Worm (Caenorhabditis elegans) whole organism, L3 larva: ENCODE results near the gene mrpl-40.

ENCODE experiments used
- R02D3.7 ChIP-seq: fragments of 150-350 bp; optimal IDR thresholded peaks from 2 replicates; lab custom pipeline; 2014; ENCODE audit warnings: missing biosample characterization, missing genetic modification characterization
- ZK546.5 ChIP-seq: sonication (generic microtip); optimal IDR thresholded peaks from 2 replicates; lab custom pipeline; 2017; ENCODE audit warnings: missing biosample characterization, missing genetic modification characterization
- aly-2 ChIP-seq: fragments of 150-350 bp; optimal IDR thresholded peaks from 2 replicates; lab custom pipeline; 2014; ENCODE audit warnings: missing biosample characterization, missing genetic modification characterization
- ama-1 ChIP-seq: fragments of 150-350 bp; optimal IDR thresholded peaks from 2 replicates; lab custom pipeline; 2018
- ceh-16 ChIP-seq: sonication (generic microtip); optimal IDR thresholded peaks from 2 replicates; lab custom pipeline; 2017; ENCODE audit warnings: missing biosample characterization, missing genetic modification characterization
- ceh-82 ChIP-seq: fragments of 150-350 bp; optimal IDR thresholded peaks from 2 replicates; lab custom pipeline; 2014; ENCODE audit warnings: missing biosample characterization, missing genetic modification characterization
- ceh-9 ChIP-seq: sonication (generic microtip); optimal IDR thresholded peaks from 2 replicates; lab custom pipeline; 2018; ENCODE audit warnings: missing biosample characterization, missing genetic modification characterization
- egl-5 ChIP-seq: fragments of 150-350 bp; optimal IDR thresholded peaks from 2 replicates; lab custom pipeline; 2017; ENCODE audit warnings: missing biosample characterization, missing genetic modification reagents, missing genetic modification characterization, inconsistent platforms
- elt-1 ChIP-seq: fragments of 150-350 bp; optimal IDR thresholded peaks from 2 replicates; lab custom pipeline; 2014; ENCODE audit warnings: missing biosample characterization, missing genetic modification characterization
- elt-2 ChIP-seq: sonication (generic microtip); optimal IDR thresholded peaks from 2 replicates; lab custom pipeline; 2016; ENCODE audit warnings: missing genetic modification reagents, mild to moderate bottlenecking, missing genetic modification characterization, missing compliant biosample characterization
- elt-3 ChIP-seq, 3 experiments: fragments of 150-350 bp in 1 of 3; sonication (generic microtip) in 2 of 3; optimal IDR thresholded peaks; 2 replicates in 2 of 3; 4 replicates in 1 of 3; lab custom pipeline; 2014 to 2017; ENCODE audit warnings: missing biosample characterization in 3 of 3, missing genetic modification characterization in 3 of 3
- eor-1 ChIP-seq, 2 experiments: fragments of 150-350 bp; optimal IDR thresholded peaks; 2 replicates each; lab custom pipeline; 2014 to 2018; ENCODE audit warnings: missing biosample characterization in 2 of 2, missing genetic modification characterization in 2 of 2
- lin-39 ChIP-seq: fragments of 150-350 bp; optimal IDR thresholded peaks from 2 replicates; lab custom pipeline; 2018; ENCODE audit warnings: missing biosample characterization, missing genetic modification reagents, missing genetic modification characterization
- mdl-1 ChIP-seq: fragments of 150-350 bp; optimal IDR thresholded peaks from 2 replicates; lab custom pipeline; 2014; ENCODE audit warnings: missing biosample characterization, missing genetic modification characterization
- mml-1 ChIP-seq: fragments of 150-350 bp; sonication (generic microtip); optimal IDR thresholded peaks from 3 replicates; lab custom pipeline; 2014; ENCODE audit warnings: missing biosample characterization, missing genetic modification characterization
- nfya-1 ChIP-seq: sonication (generic microtip); optimal IDR thresholded peaks from 2 replicates; lab custom pipeline; 2017; ENCODE audit warnings: missing genetic modification characterization, mild to moderate bottlenecking, missing compliant biosample characterization, antibody characterized with exemption, moderate library complexity; ENCODE audit not compliant: insufficient read depth
- nhr-12 ChIP-seq: fragments of 150-350 bp; optimal IDR thresholded peaks from 2 replicates; lab custom pipeline; 2014; ENCODE audit warnings: missing biosample characterization, missing genetic modification characterization
- nhr-23 ChIP-seq: fragments of 150-350 bp; optimal IDR thresholded peaks from 2 replicates; lab custom pipeline; 2014; ENCODE audit warnings: missing biosample characterization, missing genetic modification reagents, missing genetic modification characterization
- nhr-237 ChIP-seq: fragments of 150-350 bp; optimal IDR thresholded peaks from 2 replicates; lab custom pipeline; 2014; ENCODE audit warnings: missing biosample characterization, missing genetic modification characterization
- nhr-25 ChIP-seq: sonication (generic microtip); optimal IDR thresholded peaks from 2 replicates; lab custom pipeline; 2017; ENCODE audit warnings: missing biosample characterization, missing genetic modification characterization
- nhr-28 ChIP-seq: fragments of 150-350 bp; optimal IDR thresholded peaks from 2 replicates; lab custom pipeline; 2014; ENCODE audit warnings: missing biosample characterization, missing genetic modification characterization
- nhr-67 ChIP-seq: fragments of 150-350 bp; optimal IDR thresholded peaks from 2 replicates; lab custom pipeline; 2014; ENCODE audit warnings: missing biosample characterization, missing genetic modification characterization
- nhr-76 ChIP-seq: fragments of 150-350 bp; sonication (generic microtip); optimal IDR thresholded peaks from 5 replicates; lab custom pipeline; 2014; ENCODE audit warnings: missing biosample characterization, missing genetic modification characterization
- pqm-1 ChIP-seq: fragments of 150-350 bp; optimal IDR thresholded peaks from 2 replicates; lab custom pipeline; 2017; ENCODE audit warnings: missing biosample characterization, missing genetic modification characterization, inconsistent platforms
- sea-2 ChIP-seq: fragments of 150-350 bp; sonication (generic microtip); optimal IDR thresholded peaks from 4 replicates; lab custom pipeline; 2014; ENCODE audit warnings: missing biosample characterization, missing genetic modification reagents, missing genetic modification characterization
- skn-1 ChIP-seq: fragments of 150-350 bp; optimal IDR thresholded peaks from 2 replicates; lab custom pipeline; 2014; ENCODE audit warnings: missing biosample characterization, missing genetic modification characterization
- snpc-4 ChIP-seq: fragments of 150-350 bp; optimal IDR thresholded peaks from 2 replicates; lab custom pipeline; 2014; ENCODE audit warnings: missing biosample characterization, missing genetic modification characterization
- unc-39 ChIP-seq: sonication (generic microtip); optimal IDR thresholded peaks from 4 replicates; lab custom pipeline; 2017; ENCODE audit warnings: missing biosample characterization, missing genetic modification characterization
- unc-62 ChIP-seq: fragments of 150-350 bp; sonication (generic microtip); optimal IDR thresholded peaks from 4 replicates; lab custom pipeline; 2014; ENCODE audit warnings: missing biosample characterization, missing genetic modification reagents, missing genetic modification characterization
- zag-1 ChIP-seq: fragments of 150-350 bp; optimal IDR thresholded peaks from 2 replicates; lab custom pipeline; 2014; ENCODE audit warnings: missing biosample characterization, missing genetic modification characterization
- ztf-11 ChIP-seq: fragments of 150-350 bp; optimal IDR thresholded peaks from 2 replicates; lab custom pipeline; 2014; ENCODE audit warnings: missing biosample characterization, missing genetic modification characterization
- ztf-4 ChIP-seq: fragments of 150-350 bp; optimal IDR thresholded peaks from 2 replicates; lab custom pipeline; 2014; ENCODE audit warnings: missing biosample characterization, missing genetic modification characterization

The mrpl-40 gene

DNA sequence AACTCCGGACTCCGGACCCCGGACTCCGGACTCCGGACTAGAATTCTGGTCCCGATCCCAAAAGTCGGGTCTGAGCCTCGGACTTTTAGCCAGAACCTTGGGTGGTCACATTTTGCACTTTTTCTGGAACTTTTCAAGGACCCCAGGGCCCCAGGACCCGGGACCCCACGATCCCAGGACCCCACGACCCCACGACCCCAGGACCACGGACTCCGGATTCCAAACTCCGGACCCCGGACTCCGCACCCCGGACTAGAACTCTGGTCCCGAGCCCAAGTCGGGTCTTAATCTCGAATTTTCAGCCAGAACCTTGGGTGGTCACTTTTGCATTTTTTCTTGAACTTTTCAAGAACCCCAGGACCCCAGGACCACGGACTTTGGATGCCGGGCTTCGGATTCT lies 44.6 kb upstream of the mrpl-40 start:
- TF ChIP-seq mml-1 (tag; lab: Kevin White, UChicago) (no peak), ztf-4 (tag; lab: Kevin White, UChicago) (no peak), nhr-12 (tag; lab: Kevin White, UChicago) (no peak), ceh-9 (no peak)
- TF ChIP-seq, all 47 proteins: peak for 0

DNA sequence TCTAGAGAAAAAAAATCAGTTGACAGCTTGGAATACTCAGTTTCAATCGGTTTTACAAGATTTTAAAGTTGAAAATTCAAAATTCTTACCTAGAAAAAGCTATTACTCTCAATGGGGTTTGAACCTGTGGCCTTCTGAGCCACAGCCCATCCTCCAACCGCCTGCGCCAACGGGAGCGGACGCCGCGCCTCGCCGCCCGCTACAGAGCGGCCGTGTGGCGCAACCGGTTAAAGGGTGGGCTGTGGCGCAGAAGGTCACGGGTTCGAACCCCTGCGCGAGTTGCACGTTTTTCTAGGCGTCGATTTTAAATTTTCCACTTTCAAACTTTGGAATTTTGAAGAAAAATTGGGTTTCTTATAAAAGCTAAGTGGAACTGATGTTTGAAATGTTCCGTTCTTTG lies 39.0 kb upstream of the mrpl-40 start:
- TF ChIP-seq sea-2 (GFP tag; lab: Kevin White, UChicago) = no peak
- TF ChIP-seq elt-3 (tag; optimal IDR thresholded peaks at IDR 0.05; lab: Kevin White, UChicago) = no peak
- TF ChIP-seq nhr-12 (tag; lab: Kevin White, UChicago) = no peak
- TF ChIP-seq mdl-1 (tag; lab: Kevin White, UChicago) = no peak
- TF ChIP-seq ZK546.5 = no peak
- TF ChIP-seq lin-39 = no peak

DNA sequence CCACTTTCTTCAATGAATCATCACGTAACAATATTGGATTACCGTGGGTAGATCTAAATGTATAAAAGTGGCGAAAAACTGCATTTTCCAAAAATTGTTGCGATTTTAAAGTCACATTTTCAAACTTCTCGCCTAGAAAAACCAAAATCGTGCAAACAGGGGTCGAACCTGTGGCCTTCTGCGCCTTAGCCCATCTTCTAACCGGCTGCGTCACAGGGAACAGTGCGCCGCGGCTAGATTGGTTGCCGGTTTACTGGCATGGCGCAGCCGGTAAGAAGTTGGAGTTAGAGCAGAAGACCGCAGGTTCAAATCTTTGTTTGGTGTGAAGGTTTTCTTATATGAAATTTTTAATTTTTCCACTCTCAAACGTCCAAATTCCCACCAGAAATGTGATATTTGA lies 38.3 kb upstream of the mrpl-40 start:
- TF ChIP-seq ama-1 (lab: Kevin White, UChicago) = no peak
- TF ChIP-seq R02D3.7 (tag; lab: Kevin White, UChicago) = no peak
- no peak for TF ChIP-seq nhr-76
- TF ChIP-seq aly-2 (tag; lab: Kevin White, UChicago) = no peak
- no peak for TF ChIP-seq elt-1
- no peak for TF ChIP-seq elt-2
- no peak for TF ChIP-seq unc-62 (GFP tag; lab: Kevin White, UChicago)
- TF ChIP-seq ceh-82 (tag; lab: Kevin White, UChicago) = no peak
- TF ChIP-seq zag-1 (tag; lab: Kevin White, UChicago) = no peak

DNA sequence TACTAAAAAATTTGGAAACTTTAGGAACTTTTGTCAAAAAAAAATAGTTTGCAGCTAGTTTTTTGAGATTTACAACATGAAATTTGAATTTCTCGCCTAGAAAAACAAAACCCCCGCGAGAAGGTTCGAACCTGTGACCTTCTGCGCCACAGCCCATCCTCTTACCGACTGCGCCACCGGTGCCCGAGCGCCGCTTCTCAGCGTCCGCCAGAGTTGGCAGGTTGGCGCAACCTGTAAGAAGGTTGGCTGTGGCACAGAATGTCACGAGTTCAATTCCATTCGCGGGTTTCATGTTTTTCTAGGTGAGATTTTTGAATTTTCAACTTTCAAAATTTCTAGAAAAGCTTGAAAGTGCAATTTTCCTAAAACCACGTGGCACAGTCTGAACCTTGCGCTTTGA lies 36.9 kb upstream of the mrpl-40 start:
- TF ChIP-seq snpc-4 (tag; lab: Kevin White, UChicago) (no peak), elt-2 (no peak)
- TF ChIP-seq, all 47 proteins: peak for 0

DNA sequence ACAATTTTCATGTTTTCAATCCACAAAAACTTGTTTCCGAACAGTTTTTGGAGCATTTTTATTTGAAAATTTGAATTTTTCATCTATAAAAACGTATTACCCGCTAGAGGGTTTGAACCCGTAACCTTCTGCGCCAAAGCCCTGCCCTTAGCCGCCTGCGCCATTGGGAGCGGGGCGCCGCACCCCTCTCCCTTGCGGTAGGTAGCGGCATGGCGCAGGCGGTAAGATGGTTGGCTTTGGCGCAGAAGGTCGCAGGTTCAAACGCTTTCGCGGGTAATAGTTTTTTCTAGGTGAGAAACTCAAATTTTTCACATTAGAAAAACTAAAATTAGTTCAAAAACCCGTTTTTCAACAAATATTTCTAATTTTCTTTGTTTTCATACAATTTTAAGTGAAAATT lies 35.7 kb upstream of the mrpl-40 start:
- no peak for TF ChIP-seq nhr-25 (tag; lab: Kevin White, UChicago)
- TF ChIP-seq ama-1 (lab: Kevin White, UChicago) = no peak
- TF ChIP-seq mml-1 (tag; lab: Kevin White, UChicago) = no peak
- no peak for TF ChIP-seq nhr-76

DNA sequence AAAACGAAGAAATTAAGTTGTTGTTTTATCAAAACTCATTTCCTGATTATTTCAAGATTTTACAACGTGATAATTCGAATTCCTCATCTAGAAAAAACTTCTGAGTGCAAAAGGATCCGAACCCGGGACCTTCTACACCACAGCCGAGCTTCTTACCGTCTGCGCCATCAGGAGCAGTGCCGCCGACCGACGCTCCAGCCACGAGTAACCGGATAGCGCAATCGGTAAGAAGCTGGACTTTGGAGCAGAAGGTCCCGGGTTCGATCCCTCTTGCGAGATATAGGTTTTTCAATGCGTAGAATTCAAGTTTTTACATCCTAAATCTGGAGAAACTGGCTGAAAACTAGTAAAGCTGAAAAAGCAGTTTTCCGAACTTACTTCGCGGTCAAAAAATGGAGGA lies 33.7 kb upstream of the mrpl-40 start:
- TF ChIP-seq nhr-23 (no peak), ceh-16 (tag; lab: Kevin White, UChicago) (no peak), nhr-237 (tag; lab: Kevin White, UChicago) (no peak), unc-39 (tag; lab: Kevin White, UChicago) (no peak), mdl-1 (tag; lab: Kevin White, UChicago) (no peak), nhr-25 (tag; lab: Kevin White, UChicago) (no peak)

DNA sequence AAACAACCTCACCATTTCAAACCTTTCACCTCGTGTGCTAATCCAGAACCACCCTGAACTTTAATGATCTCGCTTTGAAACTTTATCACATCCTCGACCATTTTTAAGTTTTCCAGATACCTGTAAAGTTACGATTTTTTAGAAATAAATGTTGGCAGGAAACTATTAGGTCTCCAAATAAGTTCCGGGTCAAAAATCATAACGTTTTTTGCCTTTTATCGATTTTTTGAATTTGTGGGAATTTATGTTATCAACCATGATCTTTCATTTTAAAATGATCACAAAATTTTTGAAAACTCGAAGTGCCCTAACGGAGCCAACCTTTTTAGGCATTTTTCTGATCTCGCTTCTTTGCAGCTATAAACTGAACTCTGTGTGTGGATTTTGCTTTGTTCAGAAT lies 26.3 kb upstream of the mrpl-40 start, which contains the start of gene btb-5:
TSS of gene btb-5 (minus strand) at position 101 of the 400 bp plus-strand sequence.
- TF ChIP-seq nhr-237 (tag; lab: Kevin White, UChicago) (no peak), ztf-11 (no peak), eor-1 (tag; optimal IDR thresholded peaks at IDR 0.05; lab: Kevin White, UChicago) (no peak), lin-39 (no peak), mdl-1 (tag; lab: Kevin White, UChicago) (no peak), ama-1 (lab: Kevin White, UChicago) (no peak), pqm-1 (tag; lab: Kevin White, UChicago) (no peak), unc-39 (tag; lab: Kevin White, UChicago) (no peak), ZK546.5 (no peak), aly-2 (tag; lab: Kevin White, UChicago) (no peak), skn-1 (tag; lab: Kevin White, UChicago) (no peak), sea-2 (GFP tag; lab: Kevin White, UChicago) (no peak), nhr-67 (no peak), egl-5 (tag; lab: Kevin White, UChicago) (no peak), nhr-28 (no peak), nfya-1 (tag; lab: Kevin White, UChicago) (no peak), zag-1 (tag; lab: Kevin White, UChicago) (no peak)
- TF ChIP-seq, all 47 proteins: peak for 0
